Fruit fly (Drosophila melanogaster) whole organism, prepupa: Measurements from ENCODE around the gene rho-5.

Experiments used
- CG10631 ChIP-seq: fragments of 200-800 bp; sonication (Bioruptor generic); optimal IDR thresholded peaks from 2 replicates; lab custom pipeline; 2016; ENCODE audit warnings: missing biosample characterization, missing genetic modification characterization
- CG10669 ChIP-seq: fragments of 200-800 bp; sonication (Bioruptor generic); optimal IDR thresholded peaks from 3 replicates; lab custom pipeline; 2018; ENCODE audit warnings: missing biosample characterization, mild to moderate bottlenecking, missing genetic modification characterization, moderate library complexity
- CG11294 ChIP-seq: fragments of 200-800 bp; sonication (Bioruptor generic); IDR thresholded peaks from 2 replicates; pipeline ENCODE4 v1.3.6; 2022; ENCODE audit warnings: missing biosample characterization, missing genetic modification characterization
- CG11762 ChIP-seq: fragments of 200-800 bp; sonication (Bioruptor generic); optimal IDR thresholded peaks from 3 replicates; lab custom pipeline; 2016; ENCODE audit warnings: missing biosample characterization, missing genetic modification characterization; ENCODE audit not compliant: insufficient read depth
- CG11902 ChIP-seq: fragments of 200-800 bp; sonication (Bioruptor generic); optimal IDR thresholded peaks from 3 replicates; lab custom pipeline; 2016; ENCODE audit warnings: missing biosample characterization, missing genetic modification characterization
- CG1621 ChIP-seq: fragments of 200-800 bp; sonication (Bioruptor generic); optimal IDR thresholded peaks from 3 replicates; lab custom pipeline; 2018; ENCODE audit warnings: missing biosample characterization, mild to moderate bottlenecking, missing genetic modification characterization
- CG3032 ChIP-seq: fragments of 200-800 bp; optimal IDR thresholded peaks from 2 replicates; lab custom pipeline; 2019; ENCODE audit warnings: missing biosample characterization, mild to moderate bottlenecking, missing genetic modification characterization, moderate library complexity
- CG32006 ChIP-seq: fragments of 200-800 bp; sonication (Bioruptor generic); optimal IDR thresholded peaks from 3 replicates; lab custom pipeline; 2017; ENCODE audit warnings: missing biosample characterization, mild to moderate bottlenecking, missing genetic modification characterization
- CG34406 ChIP-seq: fragments of 200-800 bp; sonication (Bioruptor generic); optimal IDR thresholded peaks from 3 replicates; lab custom pipeline; 2016; ENCODE audit warnings: missing biosample characterization, missing genetic modification characterization
- CG3919 ChIP-seq: fragments of 200-800 bp; sonication (Bioruptor generic); optimal IDR thresholded peaks from 3 replicates; lab custom pipeline; 2016; ENCODE audit warnings: missing biosample characterization, missing genetic modification characterization
- CG6163 ChIP-seq: fragments of 200-800 bp; sonication (Bioruptor generic); IDR thresholded peaks from 3 replicates; pipeline ENCODE4 v1.3.6; 2022; ENCODE audit warnings: missing biosample characterization, missing genetic modification characterization
- CG6808 ChIP-seq: fragments of 200-800 bp; sonication (Bioruptor generic); optimal IDR thresholded peaks from 3 replicates; lab custom pipeline; 2017; ENCODE audit warnings: missing biosample characterization, missing genetic modification characterization, mild to moderate bottlenecking, moderate library complexity, missing genetic modification reagents
- CG6854 ChIP-seq: fragments of 200-800 bp; sonication (Bioruptor generic); optimal IDR thresholded peaks from 2 replicates; lab custom pipeline; 2017; ENCODE audit warnings: missing biosample characterization, mild to moderate bottlenecking, missing genetic modification characterization
- CG8632 ChIP-seq: fragments of 200-800 bp; sonication (Bioruptor generic); optimal IDR thresholded peaks from 3 replicates; lab custom pipeline; 2016; ENCODE audit warnings: missing biosample characterization, missing genetic modification characterization
- Eip78C ChIP-seq: fragments of 200-800 bp; sonication (Bioruptor generic); peaks from one replicate; lab custom pipeline; 2016; ENCODE audit warnings: missing biosample characterization, missing genetic modification characterization
- Eip93F ChIP-seq: fragments of 200-800 bp; sonication (Bioruptor generic); optimal IDR thresholded peaks from 2 replicates; lab custom pipeline; 2016; ENCODE audit warnings: missing biosample characterization, mild to moderate bottlenecking, missing genetic modification characterization
- Ets21C ChIP-seq: fragments of 200-800 bp; sonication (Bioruptor generic); optimal IDR thresholded peaks from 3 replicates; lab custom pipeline; 2016; ENCODE audit warnings: missing biosample characterization, missing genetic modification characterization
- Ets96B ChIP-seq: fragments of 200-800 bp; optimal IDR thresholded peaks from 2 replicates; lab custom pipeline; 2019; ENCODE audit warnings: missing biosample characterization, mild to moderate bottlenecking, missing genetic modification characterization, moderate library complexity
- Gug ChIP-seq: fragments of 200-800 bp; sonication (Bioruptor generic); IDR thresholded peaks from 2 replicates; pipeline ENCODE4 v1.3.6; 2022; ENCODE audit warnings: missing biosample characterization, missing genetic modification characterization
- Hr38 ChIP-seq: sonication (Bioruptor generic); optimal IDR thresholded peaks from 2 replicates; lab custom pipeline; 2016; ENCODE audit warnings: missing biosample characterization, missing genetic modification characterization
- Hr39 ChIP-seq: fragments of 200-800 bp; sonication (Bioruptor generic); optimal IDR thresholded peaks from 2 replicates; lab custom pipeline; 2016; ENCODE audit warnings: missing biosample characterization, missing genetic modification characterization
- Lpt ChIP-seq: fragments of 200-800 bp; sonication (Bioruptor generic); optimal IDR thresholded peaks from 3 replicates; lab custom pipeline; 2016; ENCODE audit warnings: missing biosample characterization, missing genetic modification characterization
- Smox ChIP-seq: fragments of 200-800 bp; sonication (Bioruptor generic); optimal IDR thresholded peaks from 3 replicates; lab custom pipeline; 2016; ENCODE audit warnings: missing biosample characterization, missing genetic modification characterization
- Sox102F ChIP-seq: fragments of 200-800 bp; sonication (Bioruptor generic); optimal IDR thresholded peaks from 2 replicates; lab custom pipeline; 2016; ENCODE audit warnings: missing biosample characterization, mild to moderate bottlenecking, missing genetic modification characterization
- Sox14 ChIP-seq: fragments of 200-800 bp; sonication (Bioruptor generic); optimal IDR thresholded peaks from 3 replicates; lab custom pipeline; 2016; ENCODE audit warnings: missing biosample characterization, missing genetic modification characterization
- Sox15 ChIP-seq: fragments of 200-800 bp; sonication (Bioruptor generic); optimal IDR thresholded peaks from 3 replicates; lab custom pipeline; 2016; ENCODE audit warnings: missing biosample characterization, missing genetic modification characterization
- achi ChIP-seq: fragments of 200-800 bp; sonication (Bioruptor generic); optimal IDR thresholded peaks from 3 replicates; lab custom pipeline; 2016; ENCODE audit warnings: missing biosample characterization, missing genetic modification characterization
- cyc ChIP-seq: fragments of 200-800 bp; sonication (Bioruptor generic); optimal IDR thresholded peaks from 3 replicates; lab custom pipeline; 2016; ENCODE audit warnings: missing biosample characterization, missing genetic modification characterization
- dac ChIP-seq: fragments of 200-800 bp; sonication (Bioruptor generic); optimal IDR thresholded peaks from 2 replicates; lab custom pipeline; 2017; ENCODE audit warnings: missing biosample characterization, mild to moderate bottlenecking, missing genetic modification characterization
- dsx ChIP-seq: fragments of 200-800 bp; optimal IDR thresholded peaks from 3 replicates; lab custom pipeline; 2019; ENCODE audit warnings: missing biosample characterization, mild to moderate bottlenecking, missing genetic modification characterization, moderate library complexity; ENCODE audit not compliant: poor library complexity, severe bottlenecking
- fd85E ChIP-seq: fragments of 200-800 bp; sonication (Bioruptor generic); optimal IDR thresholded peaks from 3 replicates; lab custom pipeline; 2016; ENCODE audit warnings: missing biosample characterization, missing genetic modification characterization
- lz ChIP-seq: fragments of 200-800 bp; sonication (Bioruptor generic); optimal IDR thresholded peaks from 3 replicates; lab custom pipeline; 2016; ENCODE audit warnings: missing biosample characterization, missing genetic modification characterization
- net ChIP-seq: fragments of 200-800 bp; sonication (Bioruptor generic); optimal IDR thresholded peaks from 3 replicates; lab custom pipeline; 2016; ENCODE audit warnings: missing biosample characterization, missing genetic modification characterization
- pdm3 ChIP-seq: fragments of 200-800 bp; sonication (Bioruptor generic); optimal IDR thresholded peaks from 3 replicates; lab custom pipeline; 2016; ENCODE audit warnings: missing biosample characterization, missing genetic modification characterization
- salr ChIP-seq, 2 experiments: fragments of 200-800 bp; sonication (Bioruptor generic); optimal IDR thresholded peaks; 3 replicates each; lab custom pipeline; 2016 to 2018; ENCODE audit warnings: missing biosample characterization in 2 of 2, missing genetic modification characterization in 2 of 2, mild to moderate bottlenecking in 1 of 2
- spab ChIP-seq: fragments of 200-800 bp; sonication (Bioruptor generic); optimal IDR thresholded peaks from 2 replicates; lab custom pipeline; 2017; ENCODE audit warnings: missing biosample characterization, mild to moderate bottlenecking, missing genetic modification characterization, missing genetic modification reagents
- ss ChIP-seq, 2 experiments: fragments of 200-800 bp; sonication (Bioruptor generic); optimal IDR thresholded peaks; 2 replicates in 1 of 2; 3 replicates in 1 of 2; lab custom pipeline; 2017 to 2018; ENCODE audit warnings: mild to moderate bottlenecking in 2 of 2, missing biosample characterization in 2 of 2, missing genetic modification characterization in 2 of 2, moderate library complexity in 1 of 2
- topi ChIP-seq: fragments of 200-800 bp; sonication (Bioruptor generic); optimal IDR thresholded peaks from 3 replicates; lab custom pipeline; 2016; ENCODE audit warnings: missing biosample characterization, missing genetic modification characterization
- vri ChIP-seq: fragments of 200-800 bp; sonication (Bioruptor generic); optimal IDR thresholded peaks from 3 replicates; lab custom pipeline; 2016; ENCODE audit warnings: missing biosample characterization, mild to moderate bottlenecking, missing genetic modification characterization

Gene rho-5

DNA sequence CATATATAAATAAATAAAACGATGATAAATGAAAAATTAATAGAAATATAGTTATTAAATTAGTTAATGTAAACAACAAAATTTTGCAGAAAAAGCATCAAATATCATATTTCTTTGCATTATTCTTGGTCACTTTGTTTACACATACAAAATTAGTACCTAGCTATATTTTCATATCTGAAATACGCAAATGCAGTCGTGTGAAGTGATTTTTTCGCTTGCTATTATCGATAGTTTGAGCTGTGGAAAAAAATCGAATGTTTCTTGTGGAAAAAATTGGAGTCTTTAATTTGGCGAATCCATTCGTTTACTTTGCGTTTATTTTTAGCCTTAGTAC, 22.8 kb upstream of the rho-5 start, which contains the start of gene Cnot4:
Gene Cnot4, plus strand, starts transcription at position 229 of the 337 bp plus-strand sequence.
- TF ChIP-seq ss (GFP tag; optimal IDR thresholded peaks at IDR 0.05; lab: Kevin White, UChicago): no peak
- TF ChIP-seq topi (GFP tag; lab: Kevin White, UChicago): no peak
- TF ChIP-seq CG34406 (GFP tag; lab: Kevin White, UChicago): no peak
- no peak for TF ChIP-seq Lpt (GFP tag; lab: Kevin White, UChicago)
- TF ChIP-seq, all 60 proteins: peak for 0

DNA sequence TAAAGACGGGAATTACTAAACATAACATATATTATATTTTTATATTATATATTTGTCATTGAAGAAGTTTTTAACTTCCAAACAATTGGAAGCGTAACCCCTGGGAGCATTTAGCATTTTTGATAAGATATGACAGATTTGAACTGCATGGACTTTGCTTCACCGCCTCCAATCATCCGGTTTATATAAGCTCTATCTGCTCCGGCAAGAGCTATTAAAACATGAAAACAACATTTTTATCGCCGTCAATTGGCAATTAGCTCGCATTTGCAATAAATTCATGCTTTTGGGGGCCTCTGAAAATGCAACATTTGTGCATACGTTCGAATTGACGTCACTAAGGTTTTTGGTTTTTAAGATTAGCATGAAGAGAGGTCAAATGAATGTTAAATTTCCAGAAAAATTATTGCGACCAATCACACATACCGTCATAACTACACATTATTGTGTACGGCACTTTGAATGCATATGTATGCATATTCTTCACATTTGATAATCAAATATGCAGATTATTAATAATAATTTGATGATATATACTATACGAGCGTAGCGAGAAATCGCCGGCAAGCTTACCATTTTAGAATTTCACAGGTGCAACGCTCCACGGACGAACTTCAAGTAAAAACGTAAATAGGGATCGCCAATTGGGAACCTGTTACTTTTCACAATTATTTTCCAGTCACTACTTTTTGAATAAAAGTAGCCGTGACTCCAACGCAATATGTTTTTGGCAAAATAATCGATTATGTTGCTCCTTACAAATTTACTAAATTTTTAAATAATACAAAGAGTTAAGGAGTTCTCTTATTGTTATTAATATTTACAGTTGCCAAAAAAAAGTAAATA, 22.2 kb upstream of the rho-5 start, which contains the start of gene Mdh1:
Gene Mdh1, minus strand, starts transcription at position 691 of the 846 bp plus-strand sequence.
- TF ChIP-seq Eip78C (peak; percentile 64), Sox102F (GFP tag; lab: Kevin White, UChicago) (no peak), achi (GFP tag; lab: Kevin White, UChicago) (no peak), dsx (no peak), ss (GFP tag; optimal IDR thresholded peaks at IDR 0.05; lab: Kevin White, UChicago) (peak; percentile 11 to 40), CG10669 (GFP tag; lab: Kevin White, UChicago) (no peak), Eip93F (GFP tag; lab: Kevin White, UChicago) (peak; percentile 18), CG8632 (no peak), vri (peak; percentile 55), CG6808 (GFP tag; lab: Kevin White, UChicago) (peak; percentile 4)

DNA sequence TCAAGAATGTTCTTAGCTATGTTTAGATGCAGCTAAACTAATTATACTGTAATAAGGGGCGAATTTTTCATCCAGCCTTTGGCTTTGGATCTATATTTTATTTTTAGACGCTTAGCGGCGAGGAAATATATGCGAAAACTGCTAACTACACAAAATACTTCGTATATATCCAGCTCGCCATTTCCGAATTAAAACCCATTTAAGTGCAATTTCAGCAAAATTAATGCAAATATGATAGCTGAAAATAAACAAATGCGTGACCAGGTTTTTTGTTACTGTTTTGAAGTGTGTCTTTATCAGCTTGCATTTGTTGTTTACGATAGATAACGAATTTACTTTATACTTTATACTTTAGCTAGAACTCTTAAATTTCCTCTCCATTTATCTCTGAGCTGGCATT, 21.3 kb upstream of the rho-5 start:
- TF ChIP-seq Sox14 (no peak), CG34406 (GFP tag; lab: Kevin White, UChicago) (no peak), lz (GFP tag; lab: Kevin White, UChicago) (no peak), CG6808 (GFP tag; lab: Kevin White, UChicago) (no peak), Hr38 (GFP tag; lab: Kevin White, UChicago) (no peak), CG1621 (tag; lab: Kevin White, UChicago) (no peak), pdm3 (GFP tag; lab: Kevin White, UChicago) (no peak), CG10631 (no peak), fd85E (GFP tag; lab: Kevin White, UChicago) (no peak)

DNA sequence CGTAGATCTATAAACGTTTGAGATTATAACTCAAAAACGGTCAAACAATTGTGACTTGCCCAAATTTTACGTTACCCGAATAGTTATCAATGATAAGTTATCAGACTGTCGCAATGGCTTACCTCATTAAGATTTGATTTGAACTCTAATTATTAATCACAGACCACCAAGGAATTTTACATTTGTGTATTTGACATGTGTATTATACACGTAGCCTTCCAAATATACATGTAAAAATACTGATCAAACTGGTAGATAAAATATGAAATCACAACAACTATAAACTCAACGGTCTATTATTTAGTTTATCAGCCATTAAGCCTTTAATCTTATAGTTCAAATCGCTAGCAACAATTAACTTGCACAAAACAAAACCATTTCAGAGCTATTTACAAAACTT, 19.8 kb upstream of the rho-5 start:
- TF ChIP-seq topi (GFP tag; lab: Kevin White, UChicago): no peak
- peak; percentile 18 for TF ChIP-seq vri
- no peak for TF ChIP-seq CG6163 (GFP tag; lab: Robert Waterston, UW)

DNA sequence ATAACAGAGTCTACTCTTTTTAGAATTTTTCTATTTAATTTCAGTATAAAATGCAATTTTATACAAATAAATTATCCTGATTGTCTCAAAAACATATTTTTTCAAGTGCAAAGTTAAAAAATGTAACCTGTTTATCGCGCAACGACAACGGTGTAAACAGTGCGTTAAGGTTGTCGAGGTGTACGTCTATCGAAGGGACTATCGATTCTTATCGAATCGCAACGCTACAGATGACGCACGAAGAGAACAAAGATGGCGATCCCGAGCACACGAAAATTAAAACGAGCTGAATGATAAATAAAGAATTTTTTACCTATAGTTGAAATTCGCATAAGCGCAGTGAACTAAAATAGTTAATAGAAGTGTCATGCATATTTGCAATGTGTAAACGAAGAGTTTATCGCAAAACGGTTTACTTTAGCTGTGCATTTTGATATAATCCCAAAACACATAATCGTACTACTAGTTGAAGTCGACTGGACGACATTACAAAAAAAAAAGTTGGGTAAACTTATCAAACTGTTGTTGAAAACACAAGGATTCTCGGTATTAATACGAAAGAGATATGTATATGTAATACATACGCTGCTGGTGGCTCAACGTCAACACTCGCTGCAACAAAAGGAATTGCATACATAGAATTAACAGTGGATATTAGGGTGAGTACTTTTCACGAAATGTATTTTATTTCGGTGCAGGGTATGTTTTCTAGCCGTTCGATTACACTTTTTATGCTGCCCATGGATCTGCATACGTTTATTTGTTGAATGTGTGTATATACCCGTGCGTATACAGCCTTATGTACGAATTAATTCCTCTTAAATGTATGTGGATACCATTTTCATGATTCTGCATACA, 14.4 kb upstream of the rho-5 start, which contains the start of gene da:
Gene da, plus strand, starts transcription at position 237 of the 858 bp plus-strand sequence.
- TF ChIP-seq cyc (GFP tag; lab: Kevin White, UChicago): peak; percentile 50
- no peak for TF ChIP-seq CG32006 (GFP tag; lab: Kevin White, UChicago)
- peak; percentile 63 for TF ChIP-seq Hr39
- TF ChIP-seq CG3032 (tag; lab: Kevin White, UChicago): peak; percentile 61
- no peak for TF ChIP-seq CG1621 (tag; lab: Kevin White, UChicago)
- TF ChIP-seq CG11294 (GFP tag; lab: Robert Waterston, UW): no peak
- peak; percentile 12 for TF ChIP-seq Ets21C (GFP tag; lab: Kevin White, UChicago)
- TF ChIP-seq Sox14: peak; percentile 80
- TF ChIP-seq fd85E (GFP tag; lab: Kevin White, UChicago): no peak
- TF ChIP-seq salr (GFP tag; optimal IDR thresholded peaks at IDR 0.05; lab: Kevin White, UChicago): peak in 1 of 2 experiments; percentile 28
- TF ChIP-seq net (GFP tag; lab: Kevin White, UChicago): peak; percentile 23
- peak; percentile 29 for TF ChIP-seq dsx
- TF ChIP-seq dac: peak; percentile 8
- no peak for TF ChIP-seq CG11762 (GFP tag; lab: Kevin White, UChicago)
- TF ChIP-seq Ets96B (tag; lab: Kevin White, UChicago): peak; percentile 24
- TF ChIP-seq Sox102F (GFP tag; lab: Kevin White, UChicago): peak; percentile 4
- TF ChIP-seq CG11902: peak; percentile 11
- TF ChIP-seq Gug (GFP tag; lab: Robert Waterston, UW): no peak
- no peak for TF ChIP-seq CG3919 (GFP tag; lab: Kevin White, UChicago)
- TF ChIP-seq CG10669 (GFP tag; lab: Kevin White, UChicago): peak; percentile 22
- TF ChIP-seq Smox (GFP tag; lab: Kevin White, UChicago): peak; percentile 56
- no peak for TF ChIP-seq CG6854 (GFP tag; lab: Kevin White, UChicago)
- peak; percentile 5 for TF ChIP-seq Sox15 (GFP tag; lab: Kevin White, UChicago)
- no peak for TF ChIP-seq CG6808 (GFP tag; lab: Kevin White, UChicago)
- no peak for TF ChIP-seq spab (GFP tag; lab: Kevin White, UChicago)
